Worm (Caenorhabditis elegans) whole organism, midembryonic: ENCODE measurements around the gene srz-74.
"Not testable (repeated sequence)": the region's sequence is repeated elsewhere in the genome, so short reads cannot be mapped to it uniquely, and the experiment has no call there.

Experiments
- T22C8.4 ChIP-seq: fragments of 200-800 bp; sonication (Bioruptor generic); IDR thresholded peaks from 2 replicates; pipeline ENCODE4 v1.3.6; 2022; ENCODE audit warnings: missing genetic modification characterization, missing compliant biosample characterization
- cog-1 ChIP-seq: sonication (generic microtip); optimal IDR thresholded peaks from 2 replicates; lab custom pipeline; 2016; ENCODE audit warnings: missing genetic modification characterization, missing compliant biosample characterization
- flt-1 ChIP-seq: fragments of 200-800 bp; sonication (Bioruptor generic); IDR thresholded peaks from 2 replicates; pipeline ENCODE4 v1.3.6; 2022; ENCODE audit warnings: missing genetic modification characterization, missing compliant biosample characterization
- klf-2 ChIP-seq: fragments of 200-800 bp; sonication (Bioruptor generic); conservative IDR thresholded peaks from 2 replicates; pipeline ENCODE4 v1.3.6; 2022; ENCODE audit warnings: missing genetic modification reagents, missing genetic modification characterization, missing compliant biosample characterization
- med-1 ChIP-seq: sonication (generic microtip); optimal IDR thresholded peaks from 2 replicates; lab custom pipeline; 2017; ENCODE audit warnings: missing genetic modification characterization, mild to moderate bottlenecking, missing compliant biosample characterization, antibody characterized with exemption, missing genetic modification reagents; ENCODE audit not compliant: insufficient read depth
- ref-1 ChIP-seq: fragments of 200-800 bp; sonication (Bioruptor generic); conservative IDR thresholded peaks from 2 replicates; pipeline ENCODE4 v1.3.6; 2022; ENCODE audit warnings: missing genetic modification reagents, missing genetic modification characterization, missing compliant biosample characterization
- tab-1 ChIP-seq: fragments of 200-800 bp; sonication (Bioruptor generic); IDR thresholded peaks from 2 replicates; pipeline ENCODE4 v1.3.6; 2022; ENCODE audit warnings: missing genetic modification characterization, missing compliant biosample characterization
- ztf-23 ChIP-seq: fragments of 200-800 bp; sonication (Bioruptor generic); IDR thresholded peaks from 2 replicates; pipeline ENCODE4 v1.3.6; 2022; ENCODE audit warnings: missing genetic modification reagents, missing genetic modification characterization, missing compliant biosample characterization
- ztf-29 ChIP-seq: fragments of 200-800 bp; sonication (Bioruptor generic); IDR thresholded peaks from 2 replicates; pipeline ENCODE4 v1.3.6; 2022; ENCODE audit warnings: missing genetic modification reagents, missing genetic modification characterization, missing compliant biosample characterization

srz-74 gene

ce11 chrIV:16329159-16329558, at the start of gene srz-74:
Gene srz-74 (plus strand): TSS chrIV:16329459.
- TF ChIP-seq ztf-29 (GFP tag; lab: Robert Waterston, UW) (no peak), klf-2 (GFP tag; lab: Robert Waterston, UW) (no peak), tab-1 (GFP tag; lab: Robert Waterston, UW) (no peak), med-1 (GFP tag; lab: Kevin White, UChicago) (no peak), cog-1 (tag; lab: Kevin White, UChicago) (no peak)

- TF ChIP-seq tab-1 (GFP tag; lab: Robert Waterston, UW) = no peak
Observed at ce11 chrIV:16280614-16281013, 48.6 kb upstream of the srz-74 start, which contains the start of gene clec-191. Gene clec-191 (minus strand): TSS chrIV:16280714.

- TF ChIP-seq klf-2 (GFP tag; lab: Robert Waterston, UW) = no peak
- no peak for TF ChIP-seq ztf-23 (GFP tag; lab: Robert Waterston, UW)
- no peak for TF ChIP-seq T22C8.4 (GFP tag; lab: Robert Waterston, UW)
- TF ChIP-seq cog-1 (tag; lab: Kevin White, UChicago) = no peak
- no peak for TF ChIP-seq tab-1 (GFP tag; lab: Robert Waterston, UW)
- TF ChIP-seq ref-1 (GFP tag; lab: Robert Waterston, UW) = no peak
- no peak for TF ChIP-seq flt-1 (GFP tag; lab: Robert Waterston, UW)
- no peak for TF ChIP-seq med-1 (GFP tag; lab: Kevin White, UChicago)
- TF ChIP-seq ztf-29 (GFP tag; lab: Robert Waterston, UW) = no peak
Observed at ce11 chrIV:16290745-16291144, 38.5 kb upstream of the srz-74 start, which contains the start of gene srz-75. Gene srz-75 (minus strand): TSS chrIV:16290845.

ce11 chrIV:16293889-16294288, 35.4 kb upstream of the srz-74 start:
- TF ChIP-seq tab-1 (GFP tag; lab: Robert Waterston, UW) = no peak
- no peak for TF ChIP-seq med-1 (GFP tag; lab: Kevin White, UChicago)
- no peak for TF ChIP-seq T22C8.4 (GFP tag; lab: Robert Waterston, UW)
- no peak for TF ChIP-seq cog-1 (tag; lab: Kevin White, UChicago)

ce11 chrIV:16298851-16299250, 30.4 kb upstream of the srz-74 start, which contains the start of gene srz-72:
Gene srz-72 (plus strand): TSS chrIV:16299151.
- TF ChIP-seq tab-1 (GFP tag; lab: Robert Waterston, UW) = no peak
- TF ChIP-seq ztf-29 (GFP tag; lab: Robert Waterston, UW) = no peak
- no peak for TF ChIP-seq klf-2 (GFP tag; lab: Robert Waterston, UW)
- no peak for TF ChIP-seq med-1 (GFP tag; lab: Kevin White, UChicago)
- TF ChIP-seq T22C8.4 (GFP tag; lab: Robert Waterston, UW) = no peak
- no peak for TF ChIP-seq flt-1 (GFP tag; lab: Robert Waterston, UW)
- TF ChIP-seq ztf-23 (GFP tag; lab: Robert Waterston, UW) = no peak
- TF ChIP-seq ref-1 (GFP tag; lab: Robert Waterston, UW) = no peak
- TF ChIP-seq cog-1 (tag; lab: Kevin White, UChicago) = no peak

ce11 chrIV:16306918-16307317, 22.3 kb upstream of the srz-74 start:
- TF ChIP-seq med-1 (GFP tag; lab: Kevin White, UChicago) (no peak), tab-1 (GFP tag; lab: Robert Waterston, UW) (no peak), ztf-29 (GFP tag; lab: Robert Waterston, UW) (no peak), ref-1 (GFP tag; lab: Robert Waterston, UW) (no peak)

- not testable (repeated sequence) for TF ChIP-seq ztf-29, flt-1, ref-1 (GFP tag; lab: Robert Waterston, UW)
Observed at ce11 chrIV:16307925-16308324, 21.3 kb upstream of the srz-74 start, which contains the start of gene rac-2. Gene rac-2 (plus strand): TSS chrIV:16308225.

- TF ChIP-seq ref-1 (GFP tag; lab: Robert Waterston, UW) (no peak), ztf-23 (GFP tag; lab: Robert Waterston, UW) (no peak), flt-1 (GFP tag; lab: Robert Waterston, UW) (no peak), med-1 (GFP tag; lab: Kevin White, UChicago) (no peak)
Observed at ce11 chrIV:16310103-16310502, 19.2 kb upstream of the srz-74 start.

- TF ChIP-seq T22C8.4 (GFP tag; lab: Robert Waterston, UW) (no peak), ref-1 (GFP tag; lab: Robert Waterston, UW) (no peak), cog-1 (tag; lab: Kevin White, UChicago) (no peak), flt-1 (GFP tag; lab: Robert Waterston, UW) (no peak), tab-1 (GFP tag; lab: Robert Waterston, UW) (no peak), klf-2 (GFP tag; lab: Robert Waterston, UW) (no peak), med-1 (GFP tag; lab: Kevin White, UChicago) (no peak), ztf-23 (GFP tag; lab: Robert Waterston, UW) (no peak), ztf-29 (GFP tag; lab: Robert Waterston, UW) (no peak)
Observed at ce11 chrIV:16320410-16320809, 8.8 kb upstream of the srz-74 start, which contains the start of gene K03D3.5. Gene K03D3.5 (minus strand): TSS chrIV:16320510.

ce11 chrIV:16320866-16321265, 8.4 kb upstream of the srz-74 start, which contains the start of gene srz-61:
Gene srz-61 (plus strand): TSS chrIV:16321166.
- TF ChIP-seq cog-1 (tag; lab: Kevin White, UChicago) (no peak), tab-1 (GFP tag; lab: Robert Waterston, UW) (no peak), med-1 (GFP tag; lab: Kevin White, UChicago) (no peak), ref-1 (GFP tag; lab: Robert Waterston, UW) (no peak), T22C8.4 (GFP tag; lab: Robert Waterston, UW) (no peak), klf-2 (GFP tag; lab: Robert Waterston, UW) (no peak), ztf-29 (GFP tag; lab: Robert Waterston, UW) (no peak), ztf-23 (GFP tag; lab: Robert Waterston, UW) (no peak), flt-1 (GFP tag; lab: Robert Waterston, UW) (no peak)
